Worm (Caenorhabditis elegans) whole organism, L2 larva: ENCODE measurements around the gene H34I24.1.

ENCODE experiments used
- C34F6.9 ChIP-seq: fragments of 150-350 bp; optimal IDR thresholded peaks from 2 replicates; lab custom pipeline; 2014; ENCODE audit warnings: missing biosample characterization, missing genetic modification characterization
- F13H6.1 ChIP-seq: sonication (generic microtip); optimal IDR thresholded peaks from 2 replicates; lab custom pipeline; 2016; ENCODE audit warnings: missing genetic modification characterization, missing compliant biosample characterization
- R02D3.7 ChIP-seq: fragments of 150-350 bp; optimal IDR thresholded peaks from 2 replicates; lab custom pipeline; 2014; ENCODE audit warnings: missing biosample characterization, missing genetic modification characterization
- Y55F3AM.14 ChIP-seq: fragments of 200-800 bp; sonication (Bioruptor generic); optimal IDR thresholded peaks from 2 replicates; lab custom pipeline; 2018; ENCODE audit warnings: mild to moderate bottlenecking, missing genetic modification characterization, missing compliant biosample characterization
- ZK546.5 ChIP-seq: sonication (generic microtip); optimal IDR thresholded peaks from 2 replicates; lab custom pipeline; 2017; ENCODE audit warnings: missing biosample characterization, missing genetic modification characterization
- alr-1 ChIP-seq: fragments of 150-350 bp; optimal IDR thresholded peaks from 2 replicates; lab custom pipeline; 2014; ENCODE audit warnings: missing biosample characterization, missing genetic modification characterization
- aly-2 ChIP-seq: fragments of 150-350 bp; optimal IDR thresholded peaks from 2 replicates; lab custom pipeline; 2014; ENCODE audit warnings: missing biosample characterization, missing genetic modification characterization
- ama-1 ChIP-seq: fragments of 150-350 bp; optimal IDR thresholded peaks from 2 replicates; lab custom pipeline; 2018; ENCODE audit warnings: inconsistent platforms
- blmp-1 ChIP-seq: sonication (generic microtip); optimal IDR thresholded peaks from 2 replicates; lab custom pipeline; 2017; ENCODE audit warnings: missing genetic modification characterization, mild to moderate bottlenecking, missing compliant biosample characterization, antibody characterized with exemption, moderate library complexity; ENCODE audit not compliant: insufficient read depth
- ceh-16 ChIP-seq: fragments of 150-350 bp; optimal IDR thresholded peaks from 2 replicates; lab custom pipeline; 2014; ENCODE audit warnings: missing biosample characterization, missing genetic modification characterization
- ceh-82 ChIP-seq: fragments of 150-350 bp; optimal IDR thresholded peaks from 2 replicates; lab custom pipeline; 2014; ENCODE audit warnings: missing biosample characterization, missing genetic modification characterization
- crh-2 ChIP-seq: sonication (generic microtip); optimal IDR thresholded peaks from 2 replicates; lab custom pipeline; 2017; ENCODE audit warnings: missing biosample characterization, missing genetic modification characterization
- dmd-4 ChIP-seq: sonication (generic microtip); optimal IDR thresholded peaks from 2 replicates; lab custom pipeline; 2017; ENCODE audit warnings: missing biosample characterization, missing genetic modification characterization
- egl-27 ChIP-seq: sonication (generic microtip); optimal IDR thresholded peaks from 3 replicates; lab custom pipeline; 2017; ENCODE audit warnings: missing biosample characterization, missing genetic modification reagents, missing genetic modification characterization
- elt-1 ChIP-seq: fragments of 150-350 bp; optimal IDR thresholded peaks from 2 replicates; lab custom pipeline; 2014; ENCODE audit warnings: missing biosample characterization, missing genetic modification characterization
- elt-3 ChIP-seq: sonication (generic microtip); optimal IDR thresholded peaks from 2 replicates; lab custom pipeline; 2017; ENCODE audit warnings: missing biosample characterization, missing genetic modification characterization
- fos-1 ChIP-seq: fragments of 150-350 bp; optimal IDR thresholded peaks from 2 replicates; lab custom pipeline; 2014; ENCODE audit warnings: missing biosample characterization, missing genetic modification characterization
- gmeb-1 ChIP-seq: fragments of 150-350 bp; optimal IDR thresholded peaks from 2 replicates; lab custom pipeline; 2014; ENCODE audit warnings: missing biosample characterization, missing genetic modification characterization
- lin-11 ChIP-seq: fragments of 150-350 bp; sonication (generic microtip); optimal IDR thresholded peaks from 2 replicates; lab custom pipeline; 2014; ENCODE audit warnings: missing biosample characterization, missing genetic modification characterization, inconsistent platforms, mixed read lengths
- lin-13 ChIP-seq: fragments of 150-350 bp; optimal IDR thresholded peaks from 2 replicates; lab custom pipeline; 2014; ENCODE audit warnings: missing biosample characterization, missing genetic modification reagents, missing genetic modification characterization
- lin-39 ChIP-seq: fragments of 150-350 bp; optimal IDR thresholded peaks from 2 replicates; lab custom pipeline; 2014; ENCODE audit warnings: missing biosample characterization, missing genetic modification reagents, missing genetic modification characterization
- lsy-2 ChIP-seq, 2 experiments: fragments of 150-350 bp in 1 of 2; sonication (generic microtip) in 1 of 2; optimal IDR thresholded peaks; 2 replicates each; lab custom pipeline; 2014 to 2017; ENCODE audit warnings: missing biosample characterization in 2 of 2, missing genetic modification characterization in 2 of 2
- mab-5 ChIP-seq: fragments of 150-350 bp; optimal IDR thresholded peaks from 2 replicates; lab custom pipeline; 2014; ENCODE audit warnings: missing biosample characterization, missing genetic modification characterization
- mbf-1 ChIP-seq: sonication (generic microtip); optimal IDR thresholded peaks from 2 replicates; lab custom pipeline; 2017; ENCODE audit warnings: missing biosample characterization, missing genetic modification characterization
- mdl-1 ChIP-seq, 2 experiments: fragments of 150-350 bp in 1 of 2; sonication (generic microtip) in 1 of 2; optimal IDR thresholded peaks; 2 replicates each; lab custom pipeline; 2017; ENCODE audit warnings: missing biosample characterization in 2 of 2, missing genetic modification characterization in 2 of 2
- nhr-10 ChIP-seq: sonication (generic microtip); optimal IDR thresholded peaks from 2 replicates; lab custom pipeline; 2017; ENCODE audit warnings: missing biosample characterization, missing genetic modification characterization
- nhr-11 ChIP-seq: fragments of 150-350 bp; optimal IDR thresholded peaks from 2 replicates; lab custom pipeline; 2014; ENCODE audit warnings: missing biosample characterization, missing genetic modification characterization
- nhr-12 ChIP-seq: fragments of 150-350 bp; optimal IDR thresholded peaks from 2 replicates; lab custom pipeline; 2014; ENCODE audit warnings: missing biosample characterization, missing genetic modification characterization
- nhr-129 ChIP-seq: fragments of 150-350 bp; optimal IDR thresholded peaks from 2 replicates; lab custom pipeline; 2014; ENCODE audit warnings: missing biosample characterization, missing genetic modification characterization
- nhr-21 ChIP-seq: fragments of 150-350 bp; optimal IDR thresholded peaks from 2 replicates; lab custom pipeline; 2014; ENCODE audit warnings: missing biosample characterization, missing genetic modification characterization
- nhr-23 ChIP-seq: fragments of 150-350 bp; optimal IDR thresholded peaks from 2 replicates; lab custom pipeline; 2014; ENCODE audit warnings: missing biosample characterization, missing genetic modification reagents, missing genetic modification characterization
- nhr-237 ChIP-seq: fragments of 150-350 bp; optimal IDR thresholded peaks from 2 replicates; lab custom pipeline; 2014; ENCODE audit warnings: missing biosample characterization, missing genetic modification characterization
- nhr-25 ChIP-seq: fragments of 150-350 bp; sonication (generic microtip); optimal IDR thresholded peaks from 3 replicates; lab custom pipeline; 2014; ENCODE audit warnings: missing biosample characterization, missing genetic modification characterization
- nhr-6 ChIP-seq: fragments of 150-350 bp; optimal IDR thresholded peaks from 2 replicates; lab custom pipeline; 2014; ENCODE audit warnings: missing biosample characterization, missing genetic modification characterization
- nhr-77 ChIP-seq: fragments of 150-350 bp; optimal IDR thresholded peaks from 2 replicates; lab custom pipeline; 2014; ENCODE audit warnings: missing biosample characterization, missing genetic modification characterization
- peb-1 ChIP-seq: fragments of 150-350 bp; optimal IDR thresholded peaks from 2 replicates; lab custom pipeline; 2014; ENCODE audit warnings: missing biosample characterization, missing genetic modification characterization
- sem-4 ChIP-seq: fragments of 150-350 bp; optimal IDR thresholded peaks from 2 replicates; lab custom pipeline; 2014; ENCODE audit warnings: missing biosample characterization, missing genetic modification reagents, missing genetic modification characterization
- skn-1 ChIP-seq: sonication (generic microtip); optimal IDR thresholded peaks from 2 replicates; lab custom pipeline; 2017; ENCODE audit warnings: missing biosample characterization, missing genetic modification characterization
- sma-3 ChIP-seq: sonication (generic microtip); optimal IDR thresholded peaks from 2 replicates; lab custom pipeline; 2016; ENCODE audit warnings: missing genetic modification reagents, missing genetic modification characterization, missing compliant biosample characterization
- sma-9 ChIP-seq, 2 experiments: fragments of 150-350 bp in 1 of 2; sonication (generic microtip) in 1 of 2; optimal IDR thresholded peaks; 2 replicates each; lab custom pipeline; 2014 to 2016; ENCODE audit warnings: missing genetic modification characterization in 2 of 2, mild to moderate bottlenecking in 1 of 2, missing biosample characterization in 1 of 2, missing compliant biosample characterization in 1 of 2, missing genetic modification reagents in 1 of 2, moderate library complexity in 1 of 2
- snpc-4 ChIP-seq: fragments of 150-350 bp; optimal IDR thresholded peaks from 2 replicates; lab custom pipeline; 2014; ENCODE audit warnings: missing biosample characterization, missing genetic modification characterization
- unc-39 ChIP-seq: fragments of 150-350 bp; optimal IDR thresholded peaks from 2 replicates; lab custom pipeline; 2014; ENCODE audit warnings: missing biosample characterization, missing genetic modification characterization
- unc-55 ChIP-seq: fragments of 150-350 bp; sonication (generic microtip); optimal IDR thresholded peaks from 3 replicates; lab custom pipeline; 2014; ENCODE audit warnings: missing biosample characterization, missing genetic modification reagents, missing genetic modification characterization
- unc-62 ChIP-seq: fragments of 150-350 bp; optimal IDR thresholded peaks from 2 replicates; lab custom pipeline; 2014; ENCODE audit warnings: missing biosample characterization, missing genetic modification reagents, missing genetic modification characterization
- zag-1 ChIP-seq: fragments of 150-350 bp; optimal IDR thresholded peaks from 2 replicates; lab custom pipeline; 2014; ENCODE audit warnings: missing biosample characterization, missing genetic modification characterization
- ztf-1 ChIP-seq: fragments of 200-800 bp; sonication (Bioruptor generic); conservative IDR thresholded peaks from 2 replicates; pipeline ENCODE4 v1.3.6; 2022; ENCODE audit warnings: missing genetic modification characterization, missing compliant biosample characterization
- ztf-11 ChIP-seq: sonication (generic microtip); optimal IDR thresholded peaks from 2 replicates; lab custom pipeline; 2017; ENCODE audit warnings: missing biosample characterization, missing genetic modification characterization
- ztf-4 ChIP-seq: fragments of 150-350 bp; optimal IDR thresholded peaks from 2 replicates; lab custom pipeline; 2014; ENCODE audit warnings: missing biosample characterization, missing genetic modification characterization

H34I24.1 gene

ce11 chrIII:2804461-2804860 is 42.4 kb upstream of the H34I24.1 start (continued):
- no peak for TF ChIP-seq skn-1 (tag; lab: Kevin White, UChicago)
- peak; percentile 11 for TF ChIP-seq snpc-4 (tag; lab: Kevin White, UChicago)
- TF ChIP-seq mdl-1 (tag; optimal IDR thresholded peaks at IDR 0.05; lab: Kevin White, UChicago) = peak; percentile 43 to 56
- TF ChIP-seq zag-1 (tag; lab: Kevin White, UChicago) = no peak
- no peak for TF ChIP-seq elt-1 (tag; lab: Kevin White, UChicago)
- TF ChIP-seq nhr-21 = peak; percentile 54
- no peak for TF ChIP-seq ZK546.5 (tag; lab: Kevin White, UChicago)
- TF ChIP-seq, all 48 proteins: peak for 16

- TF ChIP-seq nhr-21 (no peak), F13H6.1 (tag; lab: Kevin White, UChicago) (no peak), nhr-11 (tag; lab: Kevin White, UChicago) (no peak), lin-11 (tag; lab: Kevin White, UChicago) (no peak), sma-3 (GFP tag; lab: Kevin White, UChicago) (peak; percentile 30), snpc-4 (tag; lab: Kevin White, UChicago) (no peak), gmeb-1 (tag; lab: Kevin White, UChicago) (peak; percentile 93), C34F6.9 (tag; lab: Kevin White, UChicago) (peak; percentile 42), nhr-6 (tag; lab: Kevin White, UChicago) (no peak), ama-1 (no peak), crh-2 (tag; lab: Kevin White, UChicago) (peak; percentile 34), mab-5 (tag; lab: Kevin White, UChicago) (no peak), aly-2 (no peak), lin-39 (tag; lab: Kevin White, UChicago) (no peak), Y55F3AM.14 (GFP tag; lab: Kevin White, UChicago) (no peak), egl-27 (tag; lab: Kevin White, UChicago) (peak; percentile 30), mdl-1 (tag; optimal IDR thresholded peaks at IDR 0.05; lab: Kevin White, UChicago) (no peak), nhr-12 (tag; lab: Kevin White, UChicago) (no peak), nhr-23 (tag; lab: Kevin White, UChicago) (no peak), blmp-1 (tag; lab: Kevin White, UChicago) (no peak), nhr-10 (tag; lab: Kevin White, UChicago) (no peak), nhr-237 (no peak), skn-1 (tag; lab: Kevin White, UChicago) (no peak), elt-1 (tag; lab: Kevin White, UChicago) (no peak), alr-1 (tag; lab: Kevin White, UChicago) (no peak), peb-1 (tag; lab: Kevin White, UChicago) (no peak), elt-3 (tag; lab: Kevin White, UChicago) (no peak), lin-13 (GFP tag; lab: Kevin White, UChicago) (peak; percentile 29), ztf-4 (tag; lab: Kevin White, UChicago) (no peak), sem-4 (tag; lab: Kevin White, UChicago) (no peak), unc-62 (GFP tag; lab: Kevin White, UChicago) (no peak), ztf-11 (no peak), fos-1 (tag; lab: Kevin White, UChicago) (no peak), R02D3.7 (tag; lab: Kevin White, UChicago) (no peak), mbf-1 (no peak), sma-9 (GFP tag; optimal IDR thresholded peaks at IDR 0.05; lab: Kevin White, UChicago) (no peak), sma-9 (tag; optimal IDR thresholded peaks at IDR 0.05; lab: Kevin White, UChicago) (no peak), ceh-16 (tag; lab: Kevin White, UChicago) (no peak), zag-1 (tag; lab: Kevin White, UChicago) (no peak), nhr-25 (tag; lab: Kevin White, UChicago) (peak; percentile 40), ZK546.5 (tag; lab: Kevin White, UChicago) (no peak), ztf-1 (GFP tag; lab: Robert Waterston, UW) (no peak), dmd-4 (no peak), nhr-77 (no peak), unc-39 (tag; lab: Kevin White, UChicago) (no peak), nhr-129 (no peak), ceh-82 (tag; lab: Kevin White, UChicago) (no peak), lsy-2 (tag; optimal IDR thresholded peaks at IDR 0.05; lab: Kevin White, UChicago) (peak; percentile 51 to 81), unc-55 (GFP tag; lab: Kevin White, UChicago) (peak; percentile 79)
These were observed 41.8 kb upstream of the H34I24.1 start, which contains the start of gene Y71H2AM.3 for ce11 chrIII:2805084-2805483. Gene Y71H2AM.3 (plus strand): TSS chrIII:2805430.
